Worm (Caenorhabditis elegans): Measurements from ENCODE around the gene ndua-5.

Gene ndua-5

DNA sequence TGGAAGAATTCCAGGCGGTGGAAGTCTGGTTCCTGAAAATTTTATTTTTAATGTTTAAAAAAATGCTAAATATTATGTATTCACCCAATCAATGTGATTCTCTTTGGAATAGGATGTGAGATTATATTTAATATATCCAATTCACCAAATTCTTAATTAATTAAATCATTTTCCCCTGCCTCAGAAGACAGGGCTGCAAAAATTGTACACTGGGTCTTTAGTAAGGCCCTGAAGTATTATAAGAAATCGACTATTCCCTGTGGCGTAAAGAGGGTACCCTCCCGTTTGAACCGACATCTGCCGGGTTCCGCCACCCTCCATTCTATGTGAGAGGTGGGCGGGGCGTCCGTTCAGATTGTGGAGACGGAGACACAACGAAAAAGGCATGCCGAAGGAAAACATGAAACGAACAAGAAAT is 13.5 kb downstream of the ndua-5 start (continued):
- no peak for TF ChIP-seq gei-8 (GFP tag; optimal IDR thresholded peaks at IDR 0.05)
- no peak for TF ChIP-seq nhr-42 (GFP tag; IDR thresholded peaks at IDR 0.05)
- TF ChIP-seq aly-2 (tag; optimal IDR thresholded peaks at IDR 0.05) = no peak
- no peak for TF ChIP-seq dmd-9 (GFP tag; IDR thresholded peaks at IDR 0.05)
- TF ChIP-seq zfp-2 (tag; optimal IDR thresholded peaks at IDR 0.05) = no peak
- no peak for TF ChIP-seq zag-1 (tag; optimal IDR thresholded peaks at IDR 0.05)
- TF ChIP-seq daf-12 (tag; optimal IDR thresholded peaks at IDR 0.05) = no peak
- TF ChIP-seq jun-1 (tag; optimal IDR thresholded peaks at IDR 0.05) = peak; percentile 1
- TF ChIP-seq zip-11 (GFP tag; IDR thresholded peaks at IDR 0.05) = no peak
- peak; percentile 62 for TF ChIP-seq ces-1 (GFP tag; optimal IDR thresholded peaks at IDR 0.05)
- no peak for TF ChIP-seq ceh-62 (tag; optimal IDR thresholded peaks at IDR 0.05)
- TF ChIP-seq dpl-1 (GFP tag; optimal IDR thresholded peaks at IDR 0.05) = peak; percentile 41
- peak; percentile 61; the same call in 1 of the 2 replicates for TF ChIP-seq arid-1 (GFP tag; conservative IDR thresholded peaks at IDR 0.05)
- TF ChIP-seq ceh-32 (tag; optimal IDR thresholded peaks at IDR 0.05; ENCODE audit: poor library complexity) = peak; percentile 46
- TF ChIP-seq nhr-77 (tag; optimal IDR thresholded peaks at IDR 0.05) = no peak
- TF ChIP-seq ama-1 (optimal IDR thresholded peaks at IDR 0.05) = peak; percentile 52
- TF ChIP-seq F37D6.2 (tag; optimal IDR thresholded peaks at IDR 0.05) = peak; percentile 53
- TF ChIP-seq pha-4 (GFP tag; IDR thresholded peaks at IDR 0.05) = peak; percentile 56; the same call in 1 of the 2 replicates
- no peak for TF ChIP-seq pha-4 (tag; optimal IDR thresholded peaks at IDR 0.05)
- peak; percentile 48; the same call in 1 of the 2 replicates for TF ChIP-seq set-16 (GFP tag; IDR thresholded peaks at IDR 0.05)
- TF ChIP-seq hmg-1.1 (GFP tag; IDR thresholded peaks at IDR 0.05) = peak; percentile 62
- peak; percentile 33 to 73 for TF ChIP-seq lsy-2 (tag; optimal IDR thresholded peaks at IDR 0.05)
- TF ChIP-seq tag-97 (GFP tag; IDR thresholded peaks at IDR 0.05) = no peak
- TF ChIP-seq mdt-29 (GFP tag; IDR thresholded peaks at IDR 0.05) = 0 out of 2 replicates have a peak, but pooled peaks have one; percentile 28
- peak; percentile 86 for TF ChIP-seq F10B5.3 (tag; optimal IDR thresholded peaks at IDR 0.05)
- TF ChIP-seq mep-1 (tag; optimal IDR thresholded peaks at IDR 0.05) = peak; percentile 90
- TF ChIP-seq Y75B8A.6 (GFP tag; IDR thresholded peaks at IDR 0.05) = no peak
- TF ChIP-seq nhr-111 (GFP tag; optimal IDR thresholded peaks at IDR 0.05) = no peak
- no peak for TF ChIP-seq nhr-237 (tag; optimal IDR thresholded peaks at IDR 0.05)
- no peak for TF ChIP-seq lir-3 (tag; optimal IDR thresholded peaks at IDR 0.05)
- TF ChIP-seq snpc-1.2 (GFP tag; IDR thresholded peaks at IDR 0.05) = peak; percentile 50

DNA sequence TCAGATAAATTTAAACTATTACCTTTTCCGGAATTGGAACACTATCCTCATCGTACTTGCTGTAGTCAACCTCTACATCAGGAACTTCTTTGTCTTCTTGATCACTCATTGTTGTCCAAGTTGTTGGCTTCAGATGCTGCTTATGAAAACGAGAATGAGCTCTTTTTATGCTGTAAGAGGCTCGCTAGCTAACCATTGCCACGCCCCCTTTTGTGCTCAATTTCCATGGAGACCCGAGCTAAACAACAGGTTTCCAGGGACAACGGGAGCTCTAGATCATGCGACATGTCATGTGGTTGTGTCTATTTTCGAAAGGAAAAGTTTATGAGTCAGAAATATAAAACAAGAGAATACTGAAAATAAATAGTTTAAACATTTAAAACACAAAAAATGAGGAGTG is 14.3 kb downstream of the ndua-5 start, which contains the start of gene C33A12.4:
C33A12.4 (minus strand) TSS at position 131 of the 400 bp plus-strand sequence.
- no peak for TF ChIP-seq Y48G9A.11 (GFP tag; IDR thresholded peaks at IDR 0.05)
- TF ChIP-seq R02D3.7 (tag; optimal IDR thresholded peaks at IDR 0.05) = no peak
- TF ChIP-seq nhr-42 (GFP tag; IDR thresholded peaks at IDR 0.05) = 0 out of 2 replicates have a peak, but pooled peaks have one; percentile 10
- no peak for TF ChIP-seq aly-2 (tag; optimal IDR thresholded peaks at IDR 0.05)
- TF ChIP-seq ama-1 (optimal IDR thresholded peaks at IDR 0.05) = peak; percentile 28
- TF ChIP-seq ceh-32 (tag; optimal IDR thresholded peaks at IDR 0.05; ENCODE audit: poor library complexity) = no peak
- TF ChIP-seq nhr-48 (tag; optimal IDR thresholded peaks at IDR 0.05) = no peak
- TF ChIP-seq nhr-6 (tag; optimal IDR thresholded peaks at IDR 0.05) = no peak

DNA sequence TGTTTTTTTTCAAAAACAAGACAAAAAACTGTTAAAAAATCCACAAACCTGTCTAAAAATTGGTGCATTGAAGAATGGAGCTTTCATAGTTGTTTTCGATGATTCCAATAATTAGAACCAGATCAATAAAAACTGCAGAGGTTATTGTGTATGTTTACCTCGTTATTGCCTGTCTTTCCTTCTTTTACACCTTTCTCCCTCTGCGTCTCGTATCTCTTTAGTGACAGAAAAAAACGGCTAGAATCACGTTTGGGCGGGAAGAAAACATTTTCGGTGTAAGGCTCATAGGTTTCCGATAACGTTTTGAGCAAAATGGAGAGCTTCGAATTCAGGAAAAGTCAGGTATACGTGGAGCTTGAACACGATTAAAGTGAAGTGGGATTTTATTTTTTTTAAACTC is 16.1 kb downstream of the ndua-5 start, which contains the start of gene ethe-1:
ethe-1 (minus strand) TSS at position 150 of the 400 bp plus-strand sequence.
- TF ChIP-seq hif-1 (tag; optimal IDR thresholded peaks at IDR 0.05) (peak; percentile 82 to 92), nhr-28 (tag; optimal IDR thresholded peaks at IDR 0.05) (peak; percentile 17), lin-1 (GFP tag; IDR thresholded peaks at IDR 0.05) (no peak), spr-3 (GFP tag; optimal IDR thresholded peaks at IDR 0.05) (no peak), F44E2.7 (GFP tag; IDR thresholded peaks at IDR 0.05) (no peak), R02D3.7 (tag; optimal IDR thresholded peaks at IDR 0.05) (no peak), aha-1 (tag) (peak; percentile 85), php-3 (GFP tag; IDR thresholded peaks at IDR 0.05) (no peak), sdz-12 (GFP tag; optimal IDR thresholded peaks at IDR 0.05) (no peak), snpc-4 (tag; optimal IDR thresholded peaks at IDR 0.05) (no peak), nhr-6 (tag; optimal IDR thresholded peaks at IDR 0.05) (peak; percentile 26), daf-16 (GFP tag; optimal IDR thresholded peaks at IDR 0.05) (no peak), daf-16 (tag; optimal IDR thresholded peaks at IDR 0.05) (peak; percentile 84), dve-1 (tag; optimal IDR thresholded peaks at IDR 0.05; ENCODE audit: insufficient read depth) (peak; percentile 28), nhr-237 (tag; optimal IDR thresholded peaks at IDR 0.05) (no peak), madf-5 (GFP tag; IDR thresholded peaks at IDR 0.05) (no peak)

Data from whole organism, L4 larva.